Worm (Caenorhabditis elegans) whole organism, L4 larva: ENCODE measurements around the gene Y97E10AR.4.

Experiments used
- F10B5.3 ChIP-seq: sonication (generic microtip); optimal IDR thresholded peaks from 2 replicates; lab custom pipeline; 2016; ENCODE audit warnings: mild to moderate bottlenecking, missing genetic modification characterization, missing compliant biosample characterization
- F37D6.2 ChIP-seq: sonication (generic microtip); optimal IDR thresholded peaks from 2 replicates; lab custom pipeline; 2016; ENCODE audit warnings: mild to moderate bottlenecking, missing genetic modification characterization, missing compliant biosample characterization
- F49E8.2 ChIP-seq: sonication (generic microtip); optimal IDR thresholded peaks from 2 replicates; lab custom pipeline; 2016; ENCODE audit warnings: missing compliant biosample characterization, mild to moderate bottlenecking, missing genetic modification characterization, borderline replicate concordance
- R02D3.7 ChIP-seq: fragments of 150-350 bp; sonication (generic microtip); optimal IDR thresholded peaks from 3 replicates; lab custom pipeline; 2014; ENCODE audit warnings: missing biosample characterization, missing genetic modification characterization
- Y48G9A.11 ChIP-seq: fragments of 200-800 bp; sonication (Bioruptor generic); IDR thresholded peaks from 2 replicates; pipeline ENCODE4 v1.3.6; 2022; ENCODE audit warnings: missing genetic modification reagents, missing genetic modification characterization, missing compliant biosample characterization
- Y75B8A.6 ChIP-seq: fragments of 200-800 bp; sonication (Bioruptor generic); IDR thresholded peaks from 2 replicates; pipeline ENCODE4 v1.3.6; 2022; ENCODE audit warnings: missing genetic modification reagents, missing genetic modification characterization, missing compliant biosample characterization
- aha-1 ChIP-seq: fragments of 150-350 bp; peaks from one replicate; lab custom pipeline; 2014; ENCODE audit warnings: missing biosample characterization, missing genetic modification characterization
- aly-2 ChIP-seq: sonication (generic microtip); optimal IDR thresholded peaks from 2 replicates; lab custom pipeline; 2018; ENCODE audit warnings: missing biosample characterization, missing genetic modification characterization
- arid-1 ChIP-seq: fragments of 200-800 bp; sonication (Bioruptor generic); conservative IDR thresholded peaks from 2 replicates; pipeline ENCODE4 v1.3.6; 2022; ENCODE audit warnings: missing genetic modification reagents, missing genetic modification characterization, missing compliant biosample characterization
- ceh-20 ChIP-seq: fragments of 200-800 bp; sonication (Bioruptor generic); IDR thresholded peaks from 2 replicates; pipeline ENCODE4 v1.3.6; 2022; ENCODE audit warnings: missing genetic modification reagents, missing genetic modification characterization, missing compliant biosample characterization
- ceh-28 ChIP-seq: fragments of 150-350 bp; optimal IDR thresholded peaks from 2 replicates; lab custom pipeline; 2014; ENCODE audit warnings: missing biosample characterization, missing genetic modification reagents, missing genetic modification characterization
- ceh-32 ChIP-seq: sonication (generic microtip); optimal IDR thresholded peaks from 2 replicates; lab custom pipeline; 2016; ENCODE audit warnings: mild to moderate bottlenecking, missing genetic modification characterization, missing compliant biosample characterization; ENCODE audit not compliant: poor library complexity
- ceh-62 ChIP-seq: sonication (generic microtip); optimal IDR thresholded peaks from 2 replicates; lab custom pipeline; 2017; ENCODE audit warnings: missing biosample characterization, missing genetic modification characterization
- ces-1 ChIP-seq: fragments of 150-350 bp; sonication (generic microtip); optimal IDR thresholded peaks from 4 replicates; lab custom pipeline; 2014; ENCODE audit warnings: missing biosample characterization, missing genetic modification reagents, missing genetic modification characterization
- ctbp-1 ChIP-seq: fragments of 200-800 bp; sonication (Bioruptor generic); IDR thresholded peaks from 2 replicates; pipeline ENCODE4 v1.3.6; 2022; ENCODE audit warnings: missing genetic modification reagents, missing genetic modification characterization, missing compliant biosample characterization
- daf-19 ChIP-seq: fragments of 200-800 bp; sonication (Bioruptor generic); conservative IDR thresholded peaks from 2 replicates; pipeline ENCODE4 v1.3.6; 2022; ENCODE audit warnings: missing genetic modification characterization, missing compliant biosample characterization
- duxl-1 ChIP-seq: sonication (generic microtip); optimal IDR thresholded peaks from 2 replicates; lab custom pipeline; 2016; ENCODE audit warnings: mild to moderate bottlenecking, missing genetic modification characterization, moderate library complexity, missing compliant biosample characterization; ENCODE audit not compliant: poor library complexity
- fos-1 ChIP-seq: fragments of 150-350 bp; optimal IDR thresholded peaks from 2 replicates; lab custom pipeline; 2014; ENCODE audit warnings: missing biosample characterization, missing genetic modification characterization
- hlh-11 ChIP-seq: fragments of 200-800 bp; sonication (Bioruptor generic); optimal IDR thresholded peaks from 2 replicates; lab custom pipeline; 2018; ENCODE audit warnings: mild to moderate bottlenecking, missing genetic modification characterization, missing compliant biosample characterization
- madf-9 ChIP-seq: fragments of 200-800 bp; sonication (Bioruptor generic); conservative IDR thresholded peaks from 2 replicates; pipeline ENCODE4 v1.3.6; 2022; ENCODE audit warnings: missing genetic modification reagents, missing genetic modification characterization, missing compliant biosample characterization
- mdl-1 ChIP-seq, 2 experiments: fragments of 150-350 bp in 1 of 2; sonication (generic microtip) in 1 of 2; optimal IDR thresholded peaks; 2 replicates each; lab custom pipeline; 2014 to 2017; ENCODE audit warnings: missing biosample characterization in 2 of 2, missing genetic modification characterization in 2 of 2
- mes-2 ChIP-seq: sonication (generic microtip); optimal IDR thresholded peaks from 2 replicates; lab custom pipeline; 2016; ENCODE audit warnings: missing genotype, mild to moderate bottlenecking, missing genetic modification characterization, missing compliant biosample characterization; ENCODE audit not compliant: poor library complexity, severe bottlenecking
- mxl-2 ChIP-seq: fragments of 200-800 bp; sonication (Bioruptor generic); conservative IDR thresholded peaks from 2 replicates; pipeline ENCODE4 v1.3.6; 2022; ENCODE audit warnings: missing genetic modification reagents, missing genetic modification characterization, missing compliant biosample characterization
- nhr-10 ChIP-seq: fragments of 150-350 bp; optimal IDR thresholded peaks from 2 replicates; lab custom pipeline; 2014; ENCODE audit warnings: missing biosample characterization, missing genetic modification characterization
- nhr-102 ChIP-seq: sonication (generic microtip); optimal IDR thresholded peaks from 2 replicates; lab custom pipeline; 2016; ENCODE audit warnings: mild to moderate bottlenecking, missing genetic modification characterization, moderate library complexity, missing compliant biosample characterization
- nhr-237 ChIP-seq: sonication (generic microtip); optimal IDR thresholded peaks from 2 replicates; lab custom pipeline; 2017; ENCODE audit warnings: missing biosample characterization, missing genetic modification characterization
- nhr-28 ChIP-seq: fragments of 150-350 bp; optimal IDR thresholded peaks from 2 replicates; lab custom pipeline; 2014; ENCODE audit warnings: missing biosample characterization, missing genetic modification characterization
- nhr-77 ChIP-seq: fragments of 150-350 bp; optimal IDR thresholded peaks from 2 replicates; lab custom pipeline; 2014; ENCODE audit warnings: missing biosample characterization, missing genetic modification characterization
- php-3 ChIP-seq: fragments of 200-800 bp; sonication (Bioruptor generic); IDR thresholded peaks from 2 replicates; pipeline ENCODE4 v1.3.6; 2022; ENCODE audit warnings: missing genetic modification reagents, missing genetic modification characterization, missing compliant biosample characterization
- set-16 ChIP-seq: fragments of 200-800 bp; sonication (Bioruptor generic); IDR thresholded peaks from 2 replicates; pipeline ENCODE4 v1.3.6; 2022; ENCODE audit warnings: missing genetic modification reagents, missing genetic modification characterization, missing compliant biosample characterization
- unc-130 ChIP-seq: sonication (generic microtip); optimal IDR thresholded peaks from 2 replicates; lab custom pipeline; 2016; ENCODE audit warnings: missing genetic modification reagents, missing genetic modification characterization, missing compliant biosample characterization
- unc-62 ChIP-seq, 3 experiments: fragments of 150-350 bp in 1 of 3; sonication (generic microtip); optimal IDR thresholded peaks in 2 of 3; peaks in 1 of 3; 1 replicate in 1 of 3; 2 replicates in 2 of 3; lab custom pipeline; 2014 to 2017; ENCODE audit warnings: missing biosample characterization in 3 of 3, missing genetic modification characterization in 3 of 3, missing genetic modification reagents in 3 of 3, missing genotype in 1 of 3
- vab-7 ChIP-seq: fragments of 200-800 bp; sonication (Bioruptor generic); IDR thresholded peaks from 2 replicates; pipeline ENCODE4 v1.3.6; 2022; ENCODE audit warnings: missing genetic modification reagents, missing genetic modification characterization, missing compliant biosample characterization
- zip-2 ChIP-seq: fragments of 150-350 bp; optimal IDR thresholded peaks from 2 replicates; lab custom pipeline; 2014; ENCODE audit warnings: missing biosample characterization, missing genetic modification characterization
- ztf-11 ChIP-seq: fragments of 150-350 bp; optimal IDR thresholded peaks from 2 replicates; lab custom pipeline; 2014; ENCODE audit warnings: missing biosample characterization, missing genetic modification characterization
- ztf-7 ChIP-seq: fragments of 150-350 bp; optimal IDR thresholded peaks from 2 replicates; lab custom pipeline; 2014; ENCODE audit warnings: missing biosample characterization, missing genetic modification characterization

The Y97E10AR.4 gene

ce11 chrV:8050059-8050677, 40.1 kb upstream of the Y97E10AR.4 start:
- TF ChIP-seq set-16: peak; percentile 96
- TF ChIP-seq aha-1: peak; percentile 30
- TF ChIP-seq aly-2 (tag; lab: Kevin White, UChicago): no peak

ce11 chrV:8046706-8047105, 36.7 kb upstream of the Y97E10AR.4 start, which contains the start of gene ZC513.3:
ZC513.3 (plus strand) TSS chrV:8047006.
- TF ChIP-seq php-3 (GFP tag; lab: Robert Waterston, UW) (no peak), F10B5.3 (tag; lab: Kevin White, UChicago) (no peak), madf-9 (GFP tag; lab: Robert Waterston, UW) (no peak), Y48G9A.11 (no peak), nhr-77 (no peak), daf-19 (no peak), fos-1 (no peak), ceh-62 (no peak), unc-62 (GFP tag; optimal IDR thresholded peaks at IDR 0.05 in 1 of 2; lab: Kevin White, UChicago) (no peak), unc-62 (tag; optimal IDR thresholded peaks at IDR 0.05; lab: Kevin White, UChicago) (no peak), duxl-1 (tag; lab: Kevin White, UChicago) (no peak), ceh-20 (no peak)

DNA sequence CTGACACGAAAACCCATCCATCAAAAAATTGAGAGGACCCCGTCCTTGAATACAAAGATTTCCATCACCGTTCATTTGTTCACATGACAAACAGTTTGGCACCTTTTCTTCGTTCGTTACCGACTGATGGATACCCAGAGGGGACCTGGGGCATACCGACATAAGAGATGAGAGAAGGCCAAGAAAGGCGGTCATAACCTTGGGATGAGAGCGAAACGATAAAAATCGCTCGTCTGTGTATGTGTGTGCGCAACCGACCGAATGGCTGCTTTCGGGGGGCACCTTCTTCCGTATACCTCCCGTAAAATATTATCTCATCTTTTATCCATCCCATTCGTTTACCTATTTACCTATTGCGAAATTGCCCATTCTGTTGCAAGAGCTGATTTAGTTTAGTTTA, 34.9 kb upstream of the Y97E10AR.4 start:
- no peak for TF ChIP-seq nhr-10 (tag; lab: Kevin White, UChicago)
- TF ChIP-seq mes-2 (tag; lab: Kevin White, UChicago): peak; percentile 3
- peak; percentile 16 for TF ChIP-seq nhr-28 (tag; lab: Kevin White, UChicago)
- TF ChIP-seq hlh-11 (tag; lab: Kevin White, UChicago): peak; percentile 5

DNA sequence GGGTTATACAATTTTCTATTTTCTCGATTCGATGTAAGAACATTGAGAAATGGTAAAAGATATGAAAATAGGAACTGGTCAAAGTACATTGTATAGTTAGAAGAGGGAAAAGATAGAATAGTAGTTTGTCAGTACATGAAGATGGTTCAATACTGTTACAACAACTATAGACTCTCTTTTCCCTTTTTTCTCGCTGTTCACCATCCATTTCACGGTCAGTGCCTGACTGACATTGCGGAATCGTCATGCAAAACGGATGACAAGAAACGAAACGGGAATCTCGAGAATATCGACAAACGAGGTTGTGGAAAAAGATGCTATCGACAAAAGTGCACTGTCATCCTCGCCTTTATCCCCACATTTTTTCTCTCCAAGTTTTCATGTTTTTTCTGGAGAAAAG, 33.6 kb upstream of the Y97E10AR.4 start:
- TF ChIP-seq aha-1 (peak; percentile 60), madf-9 (GFP tag; lab: Robert Waterston, UW) (no peak), unc-62 (GFP tag; optimal IDR thresholded peaks at IDR 0.05 in 1 of 2; lab: Kevin White, UChicago) (peak in 1 of 2 experiments; percentile 60), unc-62 (tag; optimal IDR thresholded peaks at IDR 0.05; lab: Kevin White, UChicago) (no peak), set-16 (no peak), ceh-32 (tag; lab: Kevin White, UChicago) (no peak), unc-130 (GFP tag; lab: Kevin White, UChicago) (no peak), vab-7 (no peak), F49E8.2 (tag; lab: Kevin White, UChicago) (no peak)

DNA sequence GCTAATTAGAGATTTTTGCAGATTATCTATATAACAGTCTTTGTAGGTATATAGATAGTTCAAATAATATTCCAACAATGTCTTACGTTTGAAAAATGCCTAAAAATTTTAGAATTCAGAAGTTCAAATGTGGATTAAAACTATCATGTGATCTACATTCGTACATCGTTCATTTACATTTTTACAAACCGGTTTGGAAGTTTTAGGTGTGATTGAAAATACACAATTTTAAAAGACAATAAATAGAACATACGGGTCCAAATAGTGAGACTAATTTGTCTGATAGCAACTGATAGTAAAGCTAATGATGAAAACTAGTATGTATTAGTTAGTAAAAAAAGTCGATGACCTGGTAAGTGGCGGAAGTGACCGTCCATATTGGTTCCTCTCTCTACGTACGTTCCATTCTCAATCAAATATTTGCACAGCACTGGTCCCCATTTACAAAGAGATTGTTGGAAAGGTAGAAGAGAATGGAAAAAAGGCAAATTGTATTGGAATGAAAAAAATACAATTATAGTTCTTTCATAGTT, 31.4 kb upstream of the Y97E10AR.4 start:
- no peak for TF ChIP-seq php-3 (GFP tag; lab: Robert Waterston, UW)
- TF ChIP-seq F49E8.2 (tag; lab: Kevin White, UChicago): no peak
- peak in 1 of 2 experiments; percentile 94 for TF ChIP-seq unc-62 (GFP tag; optimal IDR thresholded peaks at IDR 0.05 in 1 of 2; lab: Kevin White, UChicago)
- no peak for TF ChIP-seq unc-62 (tag; optimal IDR thresholded peaks at IDR 0.05; lab: Kevin White, UChicago)
- no peak for TF ChIP-seq ceh-32 (tag; lab: Kevin White, UChicago)
- TF ChIP-seq, all 104 proteins: peak for 1

ce11 chrV:8040247-8041084, 30.4 kb upstream of the Y97E10AR.4 start:
- TF ChIP-seq ctbp-1 (GFP tag; lab: Robert Waterston, UW): no peak
- TF ChIP-seq arid-1: no peak
- TF ChIP-seq ztf-11 (tag; lab: Kevin White, UChicago): no peak
- no peak for TF ChIP-seq nhr-10 (tag; lab: Kevin White, UChicago)
- TF ChIP-seq ceh-62: no peak
- no peak for TF ChIP-seq nhr-102 (tag; lab: Kevin White, UChicago)
- TF ChIP-seq zip-2: no peak
- no peak for TF ChIP-seq ces-1 (GFP tag; lab: Kevin White, UChicago)
- TF ChIP-seq ztf-7 (tag; lab: Kevin White, UChicago): no peak
- no peak for TF ChIP-seq aly-2 (tag; lab: Kevin White, UChicago)
- TF ChIP-seq Y75B8A.6 (GFP tag; lab: Robert Waterston, UW): no peak
- TF ChIP-seq daf-19: no peak
- TF ChIP-seq ceh-28: no peak
- no peak for TF ChIP-seq nhr-237
- TF ChIP-seq R02D3.7 (tag; lab: Kevin White, UChicago): no peak
- TF ChIP-seq fos-1: no peak
- TF ChIP-seq mxl-2: no peak
- TF ChIP-seq aha-1: peak; percentile 48
- peak in 1 of 2 experiments; percentile 43 for TF ChIP-seq mdl-1 (tag; optimal IDR thresholded peaks at IDR 0.05; lab: Kevin White, UChicago)
- TF ChIP-seq F37D6.2 (tag; lab: Kevin White, UChicago): no peak
